Worm (Caenorhabditis elegans) whole organism, L3 larva: ENCODE measurements around the gene C34C6.10.

Experiments used
- aly-2 ChIP-seq: fragments of 150-350 bp; optimal IDR thresholded peaks from 2 replicates; lab custom pipeline; 2014; ENCODE audit warnings: missing biosample characterization, missing genetic modification characterization
- ceh-9 ChIP-seq: sonication (generic microtip); optimal IDR thresholded peaks from 2 replicates; lab custom pipeline; 2018; ENCODE audit warnings: missing biosample characterization, missing genetic modification characterization
- daf-12 ChIP-seq: fragments of 150-350 bp; optimal IDR thresholded peaks from 2 replicates; lab custom pipeline; 2014; ENCODE audit warnings: missing biosample characterization, missing genetic modification reagents, missing genetic modification characterization
- elt-2 ChIP-seq: sonication (generic microtip); optimal IDR thresholded peaks from 2 replicates; lab custom pipeline; 2016; ENCODE audit warnings: missing genetic modification reagents, mild to moderate bottlenecking, missing genetic modification characterization, missing compliant biosample characterization
- lin-15B ChIP-seq: fragments of 150-350 bp; optimal IDR thresholded peaks from 2 replicates; lab custom pipeline; 2014; ENCODE audit warnings: missing biosample characterization, missing genetic modification characterization
- mdl-1 ChIP-seq: fragments of 150-350 bp; optimal IDR thresholded peaks from 2 replicates; lab custom pipeline; 2014; ENCODE audit warnings: missing biosample characterization, missing genetic modification characterization
- nfya-1 ChIP-seq: sonication (generic microtip); optimal IDR thresholded peaks from 2 replicates; lab custom pipeline; 2017; ENCODE audit warnings: missing genetic modification characterization, mild to moderate bottlenecking, missing compliant biosample characterization, antibody characterized with exemption, moderate library complexity; ENCODE audit not compliant: insufficient read depth
- nhr-11 ChIP-seq: fragments of 150-350 bp; optimal IDR thresholded peaks from 2 replicates; lab custom pipeline; 2014; ENCODE audit warnings: missing biosample characterization, missing genetic modification characterization
- pqm-1 ChIP-seq: fragments of 150-350 bp; optimal IDR thresholded peaks from 2 replicates; lab custom pipeline; 2017; ENCODE audit warnings: missing biosample characterization, missing genetic modification characterization, inconsistent platforms
- unc-39 ChIP-seq: sonication (generic microtip); optimal IDR thresholded peaks from 4 replicates; lab custom pipeline; 2017; ENCODE audit warnings: missing biosample characterization, missing genetic modification characterization

- TF ChIP-seq aly-2, result no peak
- TF ChIP-seq nhr-11 (tag; lab: Kevin White, UChicago), result no peak
- no peak for TF ChIP-seq mdl-1 (tag; lab: Kevin White, UChicago)
- no peak for TF ChIP-seq daf-12 (tag; lab: Kevin White, UChicago)
- TF ChIP-seq ceh-9 (tag; lab: Kevin White, UChicago), result no peak
- TF ChIP-seq lin-15B (tag; lab: Kevin White, UChicago), result no peak
- no peak for TF ChIP-seq nfya-1 (tag; lab: Kevin White, UChicago)
- no peak for TF ChIP-seq unc-39 (tag; lab: Kevin White, UChicago)
- TF ChIP-seq pqm-1, result no peak
- TF ChIP-seq elt-2 (tag; lab: Kevin White, UChicago), result no peak
Measured at ce11 chrII:8730960-8731693, 35.4 kb upstream of the C34C6.10 start.
